Fruit fly (Drosophila melanogaster) whole organism, embryonic: ENCODE results near the gene Ifrd1.

Experiments used
- Antp ChIP-seq: fragments of 200-800 bp; sonication (Bioruptor generic); optimal IDR thresholded peaks from 3 replicates; lab custom pipeline; 2016; ENCODE audit warnings: missing biosample characterization, missing genetic modification characterization
- B-H1 ChIP-seq: fragments of 200-800 bp; sonication (Bioruptor generic); IDR thresholded peaks from 3 replicates; pipeline ENCODE4 v1.3.6; 2022; ENCODE audit warnings: missing biosample characterization, missing genetic modification characterization
- BEAF-32 ChIP-seq: fragments of 200-800 bp; sonication (Bioruptor generic); optimal IDR thresholded peaks from 3 replicates; lab custom pipeline; 2017; ENCODE audit warnings: missing biosample characterization, missing genetic modification characterization, mild to moderate bottlenecking, moderate library complexity, missing genetic modification reagents
- BtbVII ChIP-seq: fragments of 200-800 bp; sonication (Bioruptor generic); optimal IDR thresholded peaks from 3 replicates; lab custom pipeline; 2017; ENCODE audit warnings: missing biosample characterization, mild to moderate bottlenecking, missing genetic modification characterization
- CG11085 ChIP-seq: fragments of 200-800 bp; sonication (Bioruptor generic); IDR thresholded peaks from 2 replicates; pipeline ENCODE4 v1.3.6; 2022; ENCODE audit warnings: missing biosample characterization, missing genetic modification characterization
- CG1233 ChIP-seq: fragments of 200-800 bp; sonication (Bioruptor generic); optimal IDR thresholded peaks from 4 replicates; lab custom pipeline; 2018; ENCODE audit warnings: missing biosample characterization, mild to moderate bottlenecking, missing genetic modification characterization
- CG3065 ChIP-seq: fragments of 200-800 bp; sonication (Bioruptor generic); optimal IDR thresholded peaks from 2 replicates; lab custom pipeline; 2016; ENCODE audit warnings: missing biosample characterization, missing genetic modification characterization
- CG42726 ChIP-seq: fragments of 200-800 bp; sonication (Bioruptor generic); IDR thresholded peaks from 2 replicates; pipeline ENCODE4 v1.3.6; 2022; ENCODE audit warnings: missing biosample characterization, missing genetic modification characterization; ENCODE audit not compliant: partially characterized antibody
- CG4424 ChIP-seq: fragments of 200-800 bp; sonication (Bioruptor generic); optimal IDR thresholded peaks from 3 replicates; lab custom pipeline; 2016; ENCODE audit warnings: missing biosample characterization, missing genetic modification characterization
- CG4854 ChIP-seq: fragments of 200-800 bp; sonication (Bioruptor generic); optimal IDR thresholded peaks from 2 replicates; lab custom pipeline; 2016; ENCODE audit warnings: missing biosample characterization, missing genetic modification characterization, inconsistent platforms
- CG6683 ChIP-seq: fragments of 200-800 bp; sonication (Bioruptor generic); optimal IDR thresholded peaks from 2 replicates; lab custom pipeline; 2017; ENCODE audit warnings: missing biosample characterization, mild to moderate bottlenecking, missing genetic modification characterization, missing genetic modification reagents
- CG7372 ChIP-seq: fragments of 200-800 bp; sonication (Bioruptor generic); IDR thresholded peaks from 2 replicates; pipeline ENCODE4 v1.3.6; 2022; ENCODE audit warnings: missing biosample characterization, missing genetic modification characterization
- CG9215 ChIP-seq: fragments of 200-800 bp; sonication (Bioruptor generic); IDR thresholded peaks from 2 replicates; pipeline ENCODE4 v1.3.6; 2022; ENCODE audit warnings: missing biosample characterization, missing genetic modification characterization
- D ChIP-seq, 2 experiments: fragments of 200-800 bp in 1 of 2; fragments of >200 bp in 1 of 2; sonication (Bioruptor generic) in 1 of 2; optimal IDR thresholded peaks; 2 replicates in 1 of 2; 3 replicates in 1 of 2; lab custom pipeline; 2017; ENCODE audit warnings: mild to moderate bottlenecking in 1 of 2, missing biosample characterization in 1 of 2, missing genetic modification characterization in 1 of 2, missing genetic modification reagents in 1 of 2
- Dek ChIP-seq: fragments of 200-800 bp; sonication (Bioruptor generic); optimal IDR thresholded peaks from 3 replicates; lab custom pipeline; 2019; ENCODE audit warnings: missing biosample characterization, mild to moderate bottlenecking, missing genetic modification characterization, moderate library complexity
- Dip2 ChIP-seq: fragments of 200-800 bp; sonication (Bioruptor generic); IDR thresholded peaks from 2 replicates; pipeline ENCODE4 v1.3.6; 2022; ENCODE audit warnings: missing biosample characterization, missing genetic modification characterization
- Fer1 ChIP-seq: fragments of 200-800 bp; sonication (Bioruptor generic); optimal IDR thresholded peaks from 2 replicates; lab custom pipeline; 2017; ENCODE audit warnings: missing biosample characterization, mild to moderate bottlenecking, missing genetic modification characterization
- Hmr ChIP-seq: fragments of 200-800 bp; sonication (Bioruptor generic); optimal IDR thresholded peaks from 3 replicates; lab custom pipeline; 2017; ENCODE audit warnings: mild to moderate bottlenecking, missing biosample characterization, missing genetic modification reagents, missing genetic modification characterization
- Myb ChIP-seq: fragments of 200-800 bp; sonication (Bioruptor generic); optimal IDR thresholded peaks from 2 replicates; lab custom pipeline; 2016; ENCODE audit warnings: missing biosample characterization, missing genetic modification characterization
- Nf-YB ChIP-seq: fragments of 200-800 bp; sonication (Bioruptor generic); optimal IDR thresholded peaks from 3 replicates; lab custom pipeline; 2019; ENCODE audit warnings: missing biosample characterization, mild to moderate bottlenecking, missing genetic modification characterization, moderate library complexity
- Sry-β ChIP-seq: fragments of 200-800 bp; sonication (Bioruptor generic); optimal IDR thresholded peaks from 2 replicates; lab custom pipeline; 2018; ENCODE audit warnings: missing biosample characterization, mild to moderate bottlenecking, missing genetic modification characterization, moderate library complexity
- Tbp ChIP-seq: fragments of >200 bp; optimal IDR thresholded peaks from 2 replicates; lab custom pipeline; 2018; ENCODE audit warnings: missing biosample characterization, missing genetic modification characterization
- Usf ChIP-seq: fragments of 200-800 bp; sonication (Bioruptor generic); optimal IDR thresholded peaks from 2 replicates; lab custom pipeline; 2017; ENCODE audit warnings: missing genotype, missing biosample characterization, missing genetic modification characterization
- ac ChIP-seq: fragments of 200-800 bp; sonication (Bioruptor generic); optimal IDR thresholded peaks from 3 replicates; lab custom pipeline; 2017; ENCODE audit warnings: missing biosample characterization, mild to moderate bottlenecking, missing genetic modification characterization
- ato ChIP-seq: fragments of 200-800 bp; sonication (Bioruptor generic); IDR thresholded peaks from 2 replicates; pipeline ENCODE4 v1.3.6; 2022; ENCODE audit warnings: missing biosample characterization, missing genetic modification characterization; ENCODE audit not compliant: partially characterized antibody
- cad ChIP-seq: fragments of >200 bp; optimal IDR thresholded peaks from 2 replicates; lab custom pipeline; 2017; ENCODE audit warnings: missing biosample characterization, missing genetic modification characterization
- crc ChIP-seq: fragments of 200-800 bp; sonication (Bioruptor generic); optimal IDR thresholded peaks from 2 replicates; lab custom pipeline; 2016; ENCODE audit warnings: missing biosample characterization, missing genetic modification characterization
- dan ChIP-seq: fragments of 200-800 bp; sonication (Bioruptor generic); IDR thresholded peaks from 2 replicates; pipeline ENCODE4 v1.3.6; 2022; ENCODE audit warnings: missing biosample characterization, missing genetic modification characterization
- dati ChIP-seq: fragments of 200-800 bp; sonication (Bioruptor generic); IDR thresholded peaks from 2 replicates; pipeline ENCODE4 v1.3.6; 2022; ENCODE audit warnings: missing biosample characterization, missing genetic modification characterization
- dimm ChIP-seq: fragments of 200-800 bp; sonication (Bioruptor generic); IDR thresholded peaks from 2 replicates; pipeline ENCODE4 v1.3.6; 2022; ENCODE audit warnings: missing biosample characterization, missing genetic modification characterization
- ftz-f1 ChIP-seq: fragments of 200-800 bp; sonication (Bioruptor generic); optimal IDR thresholded peaks from 2 replicates; lab custom pipeline; 2016; ENCODE audit warnings: missing biosample characterization, missing genetic modification characterization
- inv ChIP-seq: fragments of 200-800 bp; sonication (Bioruptor generic); IDR thresholded peaks from 2 replicates; pipeline ENCODE4 v1.3.6; 2022; ENCODE audit warnings: missing biosample characterization, missing genetic modification characterization; ENCODE audit not compliant: partially characterized antibody
- mam ChIP-seq: fragments of 200-800 bp; sonication (Bioruptor generic); optimal IDR thresholded peaks from 3 replicates; lab custom pipeline; 2016; ENCODE audit warnings: missing biosample characterization, missing genetic modification characterization
- p53 ChIP-seq: fragments of 200-800 bp; sonication (Bioruptor generic); optimal IDR thresholded peaks from 2 replicates; lab custom pipeline; 2016; ENCODE audit warnings: missing biosample characterization, missing genetic modification characterization
- pb ChIP-seq: fragments of 200-800 bp; sonication (Bioruptor generic); optimal IDR thresholded peaks from 3 replicates; lab custom pipeline; 2016; ENCODE audit warnings: missing biosample characterization, missing genetic modification characterization
- pfk ChIP-seq: fragments of 200-800 bp; sonication (Bioruptor generic); optimal IDR thresholded peaks from 2 replicates; lab custom pipeline; 2018; ENCODE audit warnings: missing biosample characterization, mild to moderate bottlenecking, missing genetic modification characterization, moderate library complexity
- prd ChIP-seq, 3 experiments: fragments of >200 bp in 2 of 3; fragments of 200-800 bp in 1 of 3; sonication (Bioruptor generic) in 1 of 3; optimal IDR thresholded peaks in 2 of 3; IDR thresholded peaks in 1 of 3; 2 replicates in 2 of 3; 3 replicates in 1 of 3; pipeline versions ENCODE4 v1.3.6 to Lab custom; 2017 to 2022; ENCODE audit warnings: missing biosample characterization in 1 of 3, missing genetic modification characterization in 1 of 3
- pzg ChIP-seq: fragments of 200-800 bp; sonication (Bioruptor generic); optimal IDR thresholded peaks from 3 replicates; lab custom pipeline; 2018; ENCODE audit warnings: missing biosample characterization, mild to moderate bottlenecking, missing genetic modification characterization, moderate library complexity
- ranshi ChIP-seq: fragments of 200-800 bp; sonication (Bioruptor generic); IDR thresholded peaks from 2 replicates; pipeline ENCODE4 v1.3.6; 2022; ENCODE audit warnings: missing biosample characterization, missing genetic modification characterization
- row ChIP-seq: fragments of 200-800 bp; sonication (Bioruptor generic); IDR thresholded peaks from 3 replicates; pipeline ENCODE4 v1.3.6; 2022; ENCODE audit warnings: missing biosample characterization, missing genetic modification characterization
- sc ChIP-seq, 3 experiments: fragments of >200 bp in 2 of 3; fragments of 200-800 bp in 1 of 3; sonication (Bioruptor generic) in 1 of 3; optimal IDR thresholded peaks; 2 replicates in 2 of 3; 3 replicates in 1 of 3; lab custom pipeline; 2017; ENCODE audit warnings: mild to moderate bottlenecking in 1 of 3, missing biosample characterization in 1 of 3, missing genetic modification characterization in 1 of 3, missing genetic modification reagents in 1 of 3
- sna ChIP-seq: fragments of 200-800 bp; sonication (Bioruptor generic); IDR thresholded peaks from 2 replicates; pipeline ENCODE4 v1.3.6; 2022; ENCODE audit warnings: missing biosample characterization, missing genetic modification characterization; ENCODE audit not compliant: partially characterized antibody
- stc ChIP-seq: fragments of 200-800 bp; sonication (Bioruptor generic); IDR thresholded peaks from 2 replicates; pipeline ENCODE4 v1.3.6; 2022; ENCODE audit warnings: missing biosample characterization, missing genetic modification characterization
- trem ChIP-seq: fragments of 200-800 bp; optimal IDR thresholded peaks from 3 replicates; lab custom pipeline; 2019; ENCODE audit warnings: missing biosample characterization, mild to moderate bottlenecking, missing genetic modification characterization, moderate library complexity
- ttk ChIP-seq: fragments of 200-800 bp; sonication (Bioruptor generic); IDR thresholded peaks from 2 replicates; pipeline ENCODE4 v2.1.2; 2022; ENCODE audit warnings: missing biosample characterization, missing genetic modification characterization
- twi ChIP-seq: fragments of 200-800 bp; optimal IDR thresholded peaks from 2 replicates; lab custom pipeline; 2019; ENCODE audit warnings: missing biosample characterization, mild to moderate bottlenecking, missing genetic modification characterization, moderate library complexity
- unc-4 ChIP-seq: fragments of 200-800 bp; sonication (Bioruptor generic); IDR thresholded peaks from 2 replicates; pipeline ENCODE4 v1.3.6; 2022; ENCODE audit warnings: missing biosample characterization, missing genetic modification characterization; ENCODE audit not compliant: partially characterized antibody
- vvl ChIP-seq: fragments of 200-800 bp; sonication (Bioruptor generic); IDR thresholded peaks from 2 replicates; pipeline ENCODE4 v1.3.6; 2022; ENCODE audit warnings: missing biosample characterization, missing genetic modification characterization
- zen2 ChIP-seq: fragments of 200-800 bp; sonication (Bioruptor generic); IDR thresholded peaks from 3 replicates; pipeline ENCODE4 v1.3.6; 2022; ENCODE audit warnings: missing biosample characterization, missing genetic modification characterization; ENCODE audit not compliant: partially characterized antibody
- zf30C ChIP-seq: fragments of 200-800 bp; sonication (Bioruptor generic); optimal IDR thresholded peaks from 3 replicates; lab custom pipeline; 2018; ENCODE audit warnings: missing biosample characterization, mild to moderate bottlenecking, missing genetic modification characterization

Ifrd1 gene

dm6 chr2L:2864601-2865000, 9.7 kb downstream of the Ifrd1 start (continued):
- no peak for TF ChIP-seq Tbp (GFP tag; lab: Kevin White, UChicago)
- no peak for TF ChIP-seq zen2 (GFP tag; lab: Robert Waterston, UW)
- TF ChIP-seq CG11085 (GFP tag; lab: Robert Waterston, UW) = no peak
- no peak for TF ChIP-seq dati (GFP tag; lab: Robert Waterston, UW)
- no peak for TF ChIP-seq p53
- TF ChIP-seq Myb (GFP tag; lab: Kevin White, UChicago) = no peak
- TF ChIP-seq BtbVII = peak; percentile 27
- no peak for TF ChIP-seq zf30C (GFP tag; lab: Kevin White, UChicago)
- TF ChIP-seq pb (GFP tag; lab: Kevin White, UChicago) = no peak
- TF ChIP-seq CG7372 (GFP tag; lab: Robert Waterston, UW) = no peak
- TF ChIP-seq twi (tag; lab: Kevin White, UChicago) = no peak
- no peak for TF ChIP-seq Nf-YB (GFP tag; lab: Kevin White, UChicago)
- TF ChIP-seq row (GFP tag; lab: Robert Waterston, UW) = no peak
- TF ChIP-seq CG42726 = no peak
- no peak for TF ChIP-seq crc
- TF ChIP-seq D (optimal IDR thresholded peaks at IDR 0.05; lab: Kevin White, UChicago) = no peak
- peak; percentile 4 for TF ChIP-seq D (GFP tag; optimal IDR thresholded peaks at IDR 0.05; lab: Kevin White, UChicago)
- no peak for TF ChIP-seq pfk (GFP tag; lab: Kevin White, UChicago)
- TF ChIP-seq CG4424 (GFP tag; lab: Kevin White, UChicago) = no peak
- no peak for TF ChIP-seq CG6683 (GFP tag; lab: Kevin White, UChicago)
- TF ChIP-seq Sry-β (GFP tag; lab: Kevin White, UChicago) = no peak
- no peak for TF ChIP-seq dan
- peak; percentile 8 for TF ChIP-seq Fer1 (GFP tag; lab: Kevin White, UChicago)
- TF ChIP-seq vvl = peak; percentile 40; the same call in 1 of the 2 replicates
- no peak for TF ChIP-seq ttk
- peak; percentile 30 for TF ChIP-seq CG1233 (GFP tag; lab: Kevin White, UChicago)
- TF ChIP-seq CG9215 (GFP tag; lab: Robert Waterston, UW) = no peak
- no peak for TF ChIP-seq prd (optimal IDR thresholded peaks at IDR 0.05; lab: Kevin White, UChicago)
- TF ChIP-seq prd (GFP tag; IDR thresholded peaks at IDR 0.05; lab: Robert Waterston, UW) = no peak
- no peak for TF ChIP-seq inv (GFP tag; lab: Robert Waterston, UW)
- no peak for TF ChIP-seq unc-4 (GFP tag; lab: Robert Waterston, UW)
- no peak for TF ChIP-seq dimm (GFP tag; lab: Robert Waterston, UW)
- no peak for TF ChIP-seq ac (GFP tag; lab: Kevin White, UChicago)
- TF ChIP-seq cad (GFP tag; lab: Kevin White, UChicago) = no peak
- TF ChIP-seq CG4854 (GFP tag; lab: Kevin White, UChicago) = no peak
- TF ChIP-seq sna (GFP tag; lab: Robert Waterston, UW) = no peak
- peak; percentile 26; the same call in 1 of the 2 replicates for TF ChIP-seq stc (GFP tag; lab: Robert Waterston, UW)
- no peak for TF ChIP-seq mam
- no peak for TF ChIP-seq Dek (tag; lab: Kevin White, UChicago)
- TF ChIP-seq Dip2 (GFP tag; lab: Robert Waterston, UW) = no peak
- TF ChIP-seq ranshi (GFP tag; lab: Robert Waterston, UW) = no peak; the same call in 1 of the 2 replicates
- TF ChIP-seq CG3065 (GFP tag; lab: Kevin White, UChicago) = no peak
- no peak for TF ChIP-seq ftz-f1
- TF ChIP-seq Antp (GFP tag; lab: Kevin White, UChicago) = no peak
- peak; percentile 20 for TF ChIP-seq Hmr (GFP tag; lab: Kevin White, UChicago)
- TF ChIP-seq ato (GFP tag; lab: Robert Waterston, UW) = no peak
- no peak for TF ChIP-seq B-H1 (GFP tag; lab: Robert Waterston, UW)
- TF ChIP-seq sc (optimal IDR thresholded peaks at IDR 0.05; lab: Kevin White, UChicago) = no peak
- TF ChIP-seq sc (GFP tag; optimal IDR thresholded peaks at IDR 0.05; lab: Kevin White, UChicago) = no peak
- no peak for TF ChIP-seq BEAF-32 (GFP tag; lab: Kevin White, UChicago)
- no peak for TF ChIP-seq pzg
- no peak for TF ChIP-seq Usf (GFP tag; lab: Kevin White, UChicago)
- no peak for TF ChIP-seq trem
